Worm (Caenorhabditis elegans) whole organism, late embryonic: Measurements from ENCODE around the gene ZC449.5.

Source experiments
- K09A11.1 ChIP-seq: sonication (generic microtip); optimal IDR thresholded peaks from 2 replicates; lab custom pipeline; 2017; ENCODE audit warnings: antibody characterized with exemption, mild to moderate bottlenecking, missing genetic modification characterization, missing compliant biosample characterization; ENCODE audit not compliant: insufficient read depth
- che-1 ChIP-seq: sonication (generic microtip); optimal IDR thresholded peaks from 2 replicates; lab custom pipeline; 2016; ENCODE audit warnings: mild to moderate bottlenecking, missing genetic modification characterization, missing compliant biosample characterization
- fkh-10 ChIP-seq: fragments of 150-350 bp; optimal IDR thresholded peaks from 2 replicates; lab custom pipeline; 2014; ENCODE audit warnings: missing biosample characterization, missing genetic modification reagents, missing genetic modification characterization
- mec-3 ChIP-seq: sonication (generic microtip); optimal IDR thresholded peaks from 2 replicates; lab custom pipeline; 2016; ENCODE audit warnings: borderline replicate concordance, missing genetic modification characterization, missing compliant biosample characterization
- zip-5 ChIP-seq: sonication (generic microtip); optimal IDR thresholded peaks from 2 replicates; lab custom pipeline; 2016; ENCODE audit warnings: missing genetic modification characterization, missing compliant biosample characterization

DNA sequence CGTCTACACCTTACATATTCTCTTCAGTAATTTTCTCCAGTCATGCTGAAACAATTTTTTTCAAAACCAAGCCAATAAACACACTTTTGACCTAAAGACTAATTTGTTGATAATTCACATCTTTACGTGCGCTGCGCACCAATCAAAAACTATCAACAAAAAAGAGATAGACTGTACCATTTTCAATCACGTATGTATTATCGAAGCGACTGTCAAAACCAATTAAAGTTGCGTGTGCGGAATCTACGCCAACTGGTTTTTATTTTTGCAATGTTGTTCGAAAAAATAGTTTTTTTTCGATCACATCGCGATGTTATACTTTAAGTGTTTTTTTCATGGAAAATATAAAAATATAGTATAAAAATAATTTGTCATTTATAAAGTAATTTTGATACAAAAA, 41.7 kb upstream of the ZC449.5 start:
- TF ChIP-seq fkh-10 (GFP tag; lab: Kevin White, UChicago) (no peak), che-1 (no peak), zip-5 (no peak), K09A11.1 (no peak), mec-3 (no peak)
